Worm (Caenorhabditis elegans) whole organism, mixed stage, embryonic: Measurements from ENCODE around the gene F31E8.5.

Experiments
- M03D4.4 ChIP-seq: sonication (generic microtip); optimal IDR thresholded peaks from 2 replicates; lab custom pipeline; 2017; ENCODE audit warnings: mild to moderate bottlenecking, missing genetic modification characterization, missing compliant biosample characterization
- bed-3 ChIP-seq: fragments of 200-800 bp; sonication (Bioruptor generic); optimal IDR thresholded peaks from 3 replicates; lab custom pipeline; 2018; ENCODE audit warnings: mild to moderate bottlenecking, missing genetic modification characterization, moderate library complexity, missing compliant biosample characterization
- blmp-1 ChIP-seq: fragments of 150-350 bp; optimal IDR thresholded peaks from 2 replicates; lab custom pipeline; 2014; ENCODE audit warnings: missing biosample characterization, missing genetic modification characterization
- ceh-39 ChIP-seq: fragments of 150-350 bp; optimal IDR thresholded peaks from 2 replicates; lab custom pipeline; 2014; ENCODE audit warnings: missing biosample characterization, missing genetic modification characterization
- ceh-43 ChIP-seq: fragments of 200-800 bp; sonication (Bioruptor generic); optimal IDR thresholded peaks from 2 replicates; lab custom pipeline; 2018; ENCODE audit warnings: mild to moderate bottlenecking, missing genetic modification characterization, moderate library complexity, missing compliant biosample characterization
- ceh-83 ChIP-seq: fragments of 200-800 bp; sonication (Bioruptor generic); optimal IDR thresholded peaks from 2 replicates; lab custom pipeline; 2018; ENCODE audit warnings: mild to moderate bottlenecking, missing genetic modification characterization, missing compliant biosample characterization
- ces-1 ChIP-seq: fragments of 150-350 bp; optimal IDR thresholded peaks from 2 replicates; lab custom pipeline; 2014; ENCODE audit warnings: missing biosample characterization, missing genetic modification reagents, missing genetic modification characterization
- cnd-1 ChIP-seq: fragments of 200-800 bp; sonication (Bioruptor generic); optimal IDR thresholded peaks from 2 replicates; lab custom pipeline; 2018; ENCODE audit warnings: mild to moderate bottlenecking, missing genetic modification characterization, missing compliant biosample characterization
- drap-1 ChIP-seq: fragments of 200-800 bp; sonication (Bioruptor generic); optimal IDR thresholded peaks from 3 replicates; lab custom pipeline; 2018; ENCODE audit warnings: mild to moderate bottlenecking, missing genetic modification characterization, missing compliant biosample characterization
- elt-1 ChIP-seq: sonication (generic microtip); optimal IDR thresholded peaks from 2 replicates; lab custom pipeline; 2017; ENCODE audit warnings: missing genetic modification characterization, mild to moderate bottlenecking, missing compliant biosample characterization, antibody characterized with exemption, moderate library complexity, borderline replicate concordance; ENCODE audit not compliant: insufficient read depth
- elt-3 ChIP-seq: fragments of 150-350 bp; optimal IDR thresholded peaks from 2 replicates; lab custom pipeline; 2014; ENCODE audit warnings: missing biosample characterization, missing genetic modification characterization
- flh-1 ChIP-seq: fragments of 200-800 bp; sonication (Bioruptor generic); optimal IDR thresholded peaks from 2 replicates; lab custom pipeline; 2018; ENCODE audit warnings: mild to moderate bottlenecking, missing genetic modification characterization, moderate library complexity, missing compliant biosample characterization
- ham-2 ChIP-seq: fragments of 200-800 bp; sonication (Bioruptor generic); optimal IDR thresholded peaks from 2 replicates; lab custom pipeline; 2018; ENCODE audit warnings: mild to moderate bottlenecking, missing genetic modification characterization, missing compliant biosample characterization
- hlh-1 ChIP-seq: fragments of 150-350 bp; optimal IDR thresholded peaks from 2 replicates; lab custom pipeline; 2014; ENCODE audit warnings: missing biosample characterization, missing genetic modification reagents, missing genetic modification characterization
- lin-13 ChIP-seq: fragments of 150-350 bp; optimal IDR thresholded peaks from 2 replicates; lab custom pipeline; 2014; ENCODE audit warnings: missing biosample characterization, missing genetic modification characterization
- lin-32 ChIP-seq: fragments of 200-800 bp; sonication (Bioruptor generic); optimal IDR thresholded peaks from 2 replicates; lab custom pipeline; 2018; ENCODE audit warnings: mild to moderate bottlenecking, missing genetic modification characterization, missing compliant biosample characterization
- lsy-2 ChIP-seq: fragments of 150-350 bp; optimal IDR thresholded peaks from 2 replicates; lab custom pipeline; 2014; ENCODE audit warnings: missing biosample characterization, missing genetic modification characterization
- mab-5 ChIP-seq: fragments of 150-350 bp; optimal IDR thresholded peaks from 2 replicates; lab custom pipeline; 2014; ENCODE audit warnings: missing biosample characterization, missing genetic modification characterization
- mep-1 ChIP-seq: fragments of 150-350 bp; optimal IDR thresholded peaks from 2 replicates; lab custom pipeline; 2017; ENCODE audit warnings: missing biosample characterization, missing genetic modification reagents, missing genetic modification characterization, inconsistent platforms
- mls-2 ChIP-seq: sonication (generic microtip); optimal IDR thresholded peaks from 2 replicates; lab custom pipeline; 2016; ENCODE audit warnings: mild to moderate bottlenecking, missing genetic modification characterization, moderate library complexity, missing compliant biosample characterization
- nhr-12 ChIP-seq: fragments of 150-350 bp; optimal IDR thresholded peaks from 2 replicates; lab custom pipeline; 2014; ENCODE audit warnings: missing biosample characterization, missing genetic modification characterization
- nhr-2 ChIP-seq: fragments of 150-350 bp; optimal IDR thresholded peaks from 2 replicates; lab custom pipeline; 2014; ENCODE audit warnings: missing biosample characterization, missing genetic modification characterization
- nhr-237 ChIP-seq: fragments of 150-350 bp; optimal IDR thresholded peaks from 2 replicates; lab custom pipeline; 2014; ENCODE audit warnings: missing biosample characterization, missing genetic modification characterization
- nhr-28 ChIP-seq: fragments of 150-350 bp; optimal IDR thresholded peaks from 2 replicates; lab custom pipeline; 2014; ENCODE audit warnings: missing biosample characterization, missing genetic modification characterization
- nhr-76 ChIP-seq: sonication (generic microtip); optimal IDR thresholded peaks from 2 replicates; lab custom pipeline; 2017; ENCODE audit warnings: missing biosample characterization, missing genetic modification characterization
- pha-4 ChIP-seq: fragments of 150-350 bp; optimal IDR thresholded peaks from 2 replicates; lab custom pipeline; 2018; ENCODE audit warnings: missing biosample characterization, missing genetic modification reagents, missing genetic modification characterization
- sem-2 ChIP-seq: fragments of 200-800 bp; sonication (Bioruptor generic); optimal IDR thresholded peaks from 2 replicates; lab custom pipeline; 2018; ENCODE audit warnings: mild to moderate bottlenecking, missing genetic modification characterization, missing compliant biosample characterization
- snpc-4 ChIP-seq: fragments of 150-350 bp; optimal IDR thresholded peaks from 2 replicates; lab custom pipeline; 2014; ENCODE audit warnings: missing biosample characterization, missing genetic modification characterization
- sptf-1 ChIP-seq: sonication (generic microtip); optimal IDR thresholded peaks from 2 replicates; lab custom pipeline; 2017; ENCODE audit warnings: mild to moderate bottlenecking, missing genetic modification characterization, moderate library complexity, missing compliant biosample characterization
- tbx-8 ChIP-seq: fragments of 200-800 bp; sonication (Bioruptor generic); optimal IDR thresholded peaks from 2 replicates; lab custom pipeline; 2018; ENCODE audit warnings: mild to moderate bottlenecking, missing genetic modification characterization, moderate library complexity, missing compliant biosample characterization
- unc-120 ChIP-seq: sonication (generic microtip); optimal IDR thresholded peaks from 2 replicates; lab custom pipeline; 2017; ENCODE audit warnings: missing genetic modification characterization, missing compliant biosample characterization; ENCODE audit not compliant: poor library complexity, severe bottlenecking
- unc-39 ChIP-seq: fragments of 150-350 bp; optimal IDR thresholded peaks from 2 replicates; lab custom pipeline; 2014; ENCODE audit warnings: missing biosample characterization, missing genetic modification characterization
- unc-62 ChIP-seq: fragments of 150-350 bp; optimal IDR thresholded peaks from 2 replicates; lab custom pipeline; 2014; ENCODE audit warnings: missing biosample characterization, missing genetic modification reagents, missing genetic modification characterization
- zip-8 ChIP-seq: fragments of 150-350 bp; optimal IDR thresholded peaks from 2 replicates; lab custom pipeline; 2014; ENCODE audit warnings: missing biosample characterization, missing genetic modification characterization
- ztf-11 ChIP-seq: fragments of 150-350 bp; optimal IDR thresholded peaks from 2 replicates; lab custom pipeline; 2014; ENCODE audit warnings: missing biosample characterization, missing genetic modification characterization

The F31E8.5 gene

ce11 chrII:6835972-6836595 is 29.0 kb upstream of the F31E8.5 start:
- TF ChIP-seq sptf-1 (tag; lab: Kevin White, UChicago) (no peak), cnd-1 (no peak), elt-3 (no peak), sem-2 (GFP tag; lab: Kevin White, UChicago) (no peak), unc-62 (GFP tag; lab: Kevin White, UChicago) (peak; percentile 55), blmp-1 (no peak), pha-4 (tag; lab: Kevin White, UChicago) (peak; percentile 27), lsy-2 (peak; percentile 9), ham-2 (GFP tag; lab: Kevin White, UChicago) (no peak), ceh-83 (GFP tag; lab: Kevin White, UChicago) (no peak), hlh-1 (tag; lab: Kevin White, UChicago) (peak; percentile 33), ces-1 (GFP tag; lab: Kevin White, UChicago) (peak; percentile 43), drap-1 (GFP tag; lab: Kevin White, UChicago) (no peak), zip-8 (tag; lab: Kevin White, UChicago) (no peak)

ce11 chrII:6835500-6835899 is 28.4 kb upstream of the F31E8.5 start:
- TF ChIP-seq unc-62 (GFP tag; lab: Kevin White, UChicago) = peak; percentile 91
- TF ChIP-seq ces-1 (GFP tag; lab: Kevin White, UChicago) = peak; percentile 97
- TF ChIP-seq blmp-1 = no peak
- TF ChIP-seq nhr-12 (tag; lab: Kevin White, UChicago) = no peak
- peak; percentile 35 for TF ChIP-seq ceh-83 (GFP tag; lab: Kevin White, UChicago)
- peak; percentile 40 for TF ChIP-seq nhr-2 (tag; lab: Kevin White, UChicago)
- TF ChIP-seq ceh-39 (tag; lab: Kevin White, UChicago) = peak; percentile 24

- peak; percentile 12 for TF ChIP-seq sptf-1 (tag; lab: Kevin White, UChicago)
- TF ChIP-seq hlh-1 (tag; lab: Kevin White, UChicago) = no peak
- TF ChIP-seq ces-1 (GFP tag; lab: Kevin White, UChicago) = peak; percentile 5
- no peak for TF ChIP-seq pha-4 (tag; lab: Kevin White, UChicago)
Observed at ce11 chrII:6834582-6835058, 27.6 kb upstream of the F31E8.5 start, which contains the start of gene egl-27. Gene egl-27, plus strand, starts transcription at chrII:6835008.

- TF ChIP-seq drap-1 (GFP tag; lab: Kevin White, UChicago) (peak; percentile 38), pha-4 (tag; lab: Kevin White, UChicago) (no peak), mls-2 (tag; lab: Kevin White, UChicago) (peak; percentile 35), cnd-1 (peak; percentile 12), hlh-1 (tag; lab: Kevin White, UChicago) (no peak)
Observed at ce11 chrII:6833781-6834339, 26.8 kb upstream of the F31E8.5 start.

- no peak for TF ChIP-seq nhr-76 (tag; lab: Kevin White, UChicago)
- peak; percentile 28 for TF ChIP-seq unc-120 (tag; lab: Kevin White, UChicago)
- no peak for TF ChIP-seq lsy-2
- TF ChIP-seq mls-2 (tag; lab: Kevin White, UChicago) = no peak
- no peak for TF ChIP-seq M03D4.4 (tag; lab: Kevin White, UChicago)
- TF ChIP-seq flh-1 (GFP tag; lab: Kevin White, UChicago) = no peak
- peak; percentile 86 for TF ChIP-seq ham-2 (GFP tag; lab: Kevin White, UChicago)
- no peak for TF ChIP-seq nhr-12 (tag; lab: Kevin White, UChicago)
- TF ChIP-seq zip-8 (tag; lab: Kevin White, UChicago) = no peak
- TF ChIP-seq lin-32 = no peak
- TF ChIP-seq bed-3 (GFP tag; lab: Kevin White, UChicago) = no peak
- TF ChIP-seq nhr-237 (tag; lab: Kevin White, UChicago) = no peak
- TF ChIP-seq mep-1 (tag; lab: Kevin White, UChicago) = peak; percentile 2
- TF ChIP-seq cnd-1 = no peak
- no peak for TF ChIP-seq ceh-43 (GFP tag; lab: Kevin White, UChicago)
- no peak for TF ChIP-seq nhr-28
- TF ChIP-seq sem-2 (GFP tag; lab: Kevin White, UChicago) = no peak
- peak; percentile 30 for TF ChIP-seq unc-62 (GFP tag; lab: Kevin White, UChicago)
- TF ChIP-seq mab-5 (tag; lab: Kevin White, UChicago) = no peak
- no peak for TF ChIP-seq pha-4 (tag; lab: Kevin White, UChicago)
- TF ChIP-seq unc-39 (tag; lab: Kevin White, UChicago) = no peak
- TF ChIP-seq blmp-1 = no peak
- TF ChIP-seq nhr-2 (tag; lab: Kevin White, UChicago) = no peak
- peak; percentile 90 for TF ChIP-seq elt-1
- peak; percentile 60 for TF ChIP-seq hlh-1 (tag; lab: Kevin White, UChicago)
- no peak for TF ChIP-seq drap-1 (GFP tag; lab: Kevin White, UChicago)
- no peak for TF ChIP-seq sptf-1 (tag; lab: Kevin White, UChicago)
- no peak for TF ChIP-seq elt-3
- TF ChIP-seq tbx-8 (GFP tag; lab: Kevin White, UChicago) = no peak
- no peak for TF ChIP-seq snpc-4 (tag; lab: Kevin White, UChicago)
- no peak for TF ChIP-seq ces-1 (GFP tag; lab: Kevin White, UChicago)
- TF ChIP-seq ceh-39 (tag; lab: Kevin White, UChicago) = no peak
- TF ChIP-seq ceh-83 (GFP tag; lab: Kevin White, UChicago) = no peak
- TF ChIP-seq ztf-11 (tag; lab: Kevin White, UChicago) = no peak
- no peak for TF ChIP-seq lin-13 (tag; lab: Kevin White, UChicago)
Observed at ce11 chrII:6832695-6833389, 25.8 kb upstream of the F31E8.5 start.
